Worm (Caenorhabditis elegans): ENCODE data around the gene F13H8.8.

DNA sequence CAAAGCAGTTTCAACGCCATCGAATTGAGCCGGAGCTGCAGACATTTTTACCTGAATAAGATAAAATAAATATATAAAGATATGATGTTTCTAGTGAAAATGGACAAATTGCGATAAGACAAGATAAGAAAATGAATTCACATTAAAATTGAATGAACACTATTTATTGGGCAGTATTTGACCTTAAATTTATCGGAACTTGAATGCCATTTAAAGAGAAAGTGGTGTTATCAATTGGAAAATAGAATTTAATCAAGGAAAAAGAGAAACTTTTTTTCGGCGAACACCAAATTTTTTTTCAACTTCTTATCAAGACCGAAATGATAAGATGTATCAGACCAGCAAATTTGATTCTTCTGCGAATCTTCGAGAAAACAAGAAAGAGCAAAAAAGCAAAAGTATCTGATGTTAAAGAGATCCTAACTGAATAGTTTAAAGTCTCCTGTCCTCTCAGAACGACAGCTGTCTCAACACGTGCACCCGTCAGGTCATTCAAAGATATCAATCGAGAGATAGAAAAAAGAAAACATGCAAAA, 22.2 kb upstream of the F13H8.8 start, which contains the start of gene upb-1:
- TF ChIP-seq ama-1 (optimal IDR thresholded peaks at IDR 0.05) (no peak), tbx-11 (GFP tag; IDR thresholded peaks at IDR 0.05) (no peak), ets-7 (tag; optimal IDR thresholded peaks at IDR 0.05) (no peak), F13C5.2 (tag; optimal IDR thresholded peaks at IDR 0.05) (no peak)

Data from whole organism, early embryonic.